Worm (Caenorhabditis elegans): ENCODE data around the gene htp-1.

ce11 chrIV:5354564-5354963 lies 36.8 kb downstream of the htp-1 start:
- TF ChIP-seq W03F9.2 (tag; optimal IDR thresholded peaks at IDR 0.05): no peak
- TF ChIP-seq him-1 (tag; optimal IDR thresholded peaks at IDR 0.05): no peak
- no peak for TF ChIP-seq dao-5 (tag; optimal IDR thresholded peaks at IDR 0.05)
